Worm (Caenorhabditis elegans): ENCODE measurements around the gene F56C3.7.

The F56C3.7 gene

DNA sequence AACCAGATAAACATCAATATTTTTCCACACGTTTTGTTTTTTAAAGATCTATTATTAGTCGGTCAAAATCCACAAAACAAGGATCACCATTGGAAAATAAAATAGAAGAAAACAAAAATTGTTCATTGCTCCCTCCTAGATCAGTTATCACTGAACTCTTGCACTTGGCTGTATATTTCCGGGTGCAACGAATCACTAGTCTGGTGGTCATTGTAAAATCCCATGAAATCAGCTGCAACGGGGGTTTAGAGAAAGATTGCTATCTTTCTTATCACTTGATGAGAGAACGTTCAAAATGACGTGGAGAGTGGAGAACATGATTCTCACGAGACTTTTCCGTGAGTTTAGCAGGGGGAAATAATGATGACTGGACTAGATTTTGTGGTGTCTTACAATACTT is 25.2 kb upstream of the F56C3.7 start:
- TF ChIP-seq ahr-1 (tag; optimal IDR thresholded peaks at IDR 0.05) (no peak), ceh-2 (tag; optimal IDR thresholded peaks at IDR 0.05) (no peak)

DNA sequence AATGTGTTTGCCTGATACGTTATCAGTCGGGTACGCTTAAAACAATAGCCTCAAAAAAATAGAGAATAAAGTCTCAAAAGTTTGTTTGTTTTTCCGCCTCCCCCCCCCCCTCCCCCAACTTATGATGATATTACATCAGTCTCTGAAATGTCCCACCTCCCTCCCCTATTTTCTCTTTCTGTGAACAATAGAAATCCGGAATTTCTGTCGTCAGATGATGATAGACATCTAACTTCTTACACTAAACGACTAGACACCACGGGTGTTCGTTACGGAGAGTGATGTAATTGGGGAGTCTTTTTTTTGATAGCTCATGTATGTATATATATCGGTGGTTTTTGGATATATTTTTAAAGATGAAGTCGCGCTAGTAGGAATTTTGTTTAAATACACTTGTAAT is 23.9 kb upstream of the F56C3.7 start:
- no peak for TF ChIP-seq F13H6.1 (tag; optimal IDR thresholded peaks at IDR 0.05)
- no peak for TF ChIP-seq ref-2 (tag; optimal IDR thresholded peaks at IDR 0.05)
- no peak for TF ChIP-seq odd-2 (tag; optimal IDR thresholded peaks at IDR 0.05)
- no peak for TF ChIP-seq K09A11.1 (tag; optimal IDR thresholded peaks at IDR 0.05; ENCODE audit: insufficient read depth)
- no peak for TF ChIP-seq ttx-3 (tag; optimal IDR thresholded peaks at IDR 0.05)
- no peak for TF ChIP-seq hlh-15 (tag; optimal IDR thresholded peaks at IDR 0.05)
- TF ChIP-seq ceh-31 (tag; optimal IDR thresholded peaks at IDR 0.05) = no peak
- no peak for TF ChIP-seq fkh-6 (tag; optimal IDR thresholded peaks at IDR 0.05)
- TF ChIP-seq ceh-24 (tag; optimal IDR thresholded peaks at IDR 0.05) = no peak
- TF ChIP-seq dve-1 (tag; optimal IDR thresholded peaks at IDR 0.05) = no peak

DNA sequence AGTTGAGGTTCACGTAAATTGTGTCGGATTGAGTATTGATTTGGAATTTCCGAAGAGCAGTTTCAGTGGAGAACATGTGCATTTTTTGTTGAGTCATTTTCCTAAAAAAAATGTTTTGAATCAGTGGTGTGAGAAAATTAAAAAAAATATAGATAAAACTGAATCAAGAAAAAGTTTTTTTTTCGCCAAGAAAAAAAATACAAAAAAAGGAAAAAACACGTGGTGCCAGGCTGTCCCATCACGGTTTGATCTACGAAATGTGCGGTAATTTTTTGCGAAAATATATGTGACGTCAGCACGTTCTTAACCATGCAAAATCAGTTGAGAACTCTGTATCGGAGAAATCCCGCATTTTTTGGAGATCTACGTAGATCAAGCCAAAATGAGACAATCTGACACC is 23.3 kb upstream of the F56C3.7 start, which contains the start of gene F56C3.9:
TSS of gene F56C3.9 (minus strand) at position 101 of the 400 bp plus-strand sequence.
- TF ChIP-seq ama-1 (optimal IDR thresholded peaks at IDR 0.05) (no peak), eyg-1 (tag; optimal IDR thresholded peaks at IDR 0.05) (no peak), fkh-10 (GFP tag; optimal IDR thresholded peaks at IDR 0.05) (no peak), nhr-11 (tag; optimal IDR thresholded peaks at IDR 0.05) (no peak), pat-9 (tag; optimal IDR thresholded peaks at IDR 0.05) (no peak), ceh-30 (tag; optimal IDR thresholded peaks at IDR 0.05) (no peak), lim-6 (tag; optimal IDR thresholded peaks at IDR 0.05) (no peak), pros-1 (tag; optimal IDR thresholded peaks at IDR 0.05) (no peak), pha-2 (tag; optimal IDR thresholded peaks at IDR 0.05) (no peak), hlh-30 (tag; optimal IDR thresholded peaks at IDR 0.05; ENCODE audit: insufficient read depth) (no peak), pag-3 (tag; optimal IDR thresholded peaks at IDR 0.05; ENCODE audit: borderline replicate concordance) (no peak), pha-4 (tag; optimal IDR thresholded peaks at IDR 0.05) (no peak), mec-3 (tag; optimal IDR thresholded peaks at IDR 0.05; ENCODE audit: borderline replicate concordance) (no peak), nfya-1 (tag; optimal IDR thresholded peaks at IDR 0.05) (no peak)

DNA sequence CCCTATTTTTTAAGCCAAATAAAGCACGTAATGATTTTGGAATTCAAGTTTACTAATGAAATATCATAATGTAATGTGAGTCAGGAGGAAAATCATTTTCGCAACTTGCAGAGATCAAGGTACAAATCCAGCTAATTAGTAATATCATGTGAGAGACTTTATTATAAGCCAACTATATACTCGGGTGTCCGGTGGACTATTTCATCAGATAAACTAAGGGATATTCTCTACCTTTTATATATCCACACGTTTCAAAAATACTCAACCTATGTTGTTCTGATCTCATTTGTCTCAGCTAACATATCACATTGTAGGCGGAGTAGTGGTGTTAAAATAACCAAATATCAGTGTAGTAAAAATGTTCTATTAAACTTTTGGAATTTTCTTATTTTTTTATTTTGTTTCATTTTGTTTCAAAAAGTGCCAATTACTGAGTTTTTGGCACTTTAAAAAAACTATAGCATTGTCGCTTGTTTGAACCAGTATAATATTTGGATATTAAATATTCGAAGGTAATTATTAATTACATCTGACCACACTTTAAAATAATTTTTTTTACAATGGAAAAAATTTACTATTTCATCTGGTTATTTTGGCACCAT is 18.9 kb upstream of the F56C3.7 start:
- TF ChIP-seq unc-42 (tag; optimal IDR thresholded peaks at IDR 0.05) (peak; percentile 50), hlh-30 (tag; optimal IDR thresholded peaks at IDR 0.05; ENCODE audit: insufficient read depth) (peak; percentile 73), sdc-2 (tag; optimal IDR thresholded peaks at IDR 0.05) (peak; percentile 98), rnt-1 (tag; optimal IDR thresholded peaks at IDR 0.05) (no peak), nfya-1 (tag; optimal IDR thresholded peaks at IDR 0.05) (peak; percentile 19), ceh-31 (tag; optimal IDR thresholded peaks at IDR 0.05) (peak; percentile 44)

DNA sequence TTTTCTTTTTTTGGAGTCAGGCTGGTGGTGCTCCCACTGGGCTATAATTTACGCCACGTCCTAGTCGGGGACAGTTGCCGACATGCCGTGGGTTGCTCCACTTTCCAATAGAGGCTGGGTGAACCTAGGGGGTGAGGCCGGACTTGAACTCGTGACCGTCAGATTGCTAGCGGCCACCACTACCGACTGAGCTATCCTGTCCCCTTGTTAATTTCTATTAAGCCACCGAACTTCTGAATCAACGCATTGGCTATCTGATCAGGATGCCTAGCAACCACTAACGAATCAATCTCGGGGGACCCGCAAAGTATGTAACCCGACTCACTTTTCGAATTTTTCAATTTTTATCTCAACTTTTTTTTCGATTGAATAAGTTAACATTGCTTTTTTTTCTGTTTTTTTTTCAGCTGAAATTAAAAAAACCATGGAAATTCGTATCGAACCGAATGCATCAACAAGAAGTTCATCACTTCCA is 16.3 kb upstream of the F56C3.7 start, which contains the start of gene F56C3.1:
TSS of gene F56C3.1 (plus strand) at position 425 of the 475 bp plus-strand sequence.
- peak; percentile 93 for TF ChIP-seq sdc-2 (tag; optimal IDR thresholded peaks at IDR 0.05)
- no peak for TF ChIP-seq ceh-6 (GFP tag; optimal IDR thresholded peaks at IDR 0.05)

DNA sequence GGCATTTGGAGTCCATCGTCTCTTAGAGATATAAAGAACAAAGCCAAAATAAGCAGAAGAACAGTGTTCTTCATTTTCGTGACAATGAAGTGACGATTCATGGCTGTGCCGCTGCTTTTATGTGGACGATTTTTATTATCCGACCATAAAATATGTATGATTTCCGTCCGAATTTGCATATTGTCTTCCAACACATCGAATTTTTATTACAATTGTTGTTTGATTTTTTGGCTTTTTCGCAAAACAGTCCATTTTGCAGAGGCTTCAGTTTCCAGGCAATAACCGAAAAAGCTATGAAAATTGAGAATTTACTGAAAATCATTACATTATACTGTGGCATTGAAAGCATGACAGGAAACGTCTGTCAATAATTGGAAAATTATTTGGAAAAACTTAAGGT is 14.0 kb upstream of the F56C3.7 start, which contains the start of gene F56C3.8:
TSS of gene F56C3.8 (minus strand) at position 101 of the 400 bp plus-strand sequence.
- TF ChIP-seq unc-42 (tag; optimal IDR thresholded peaks at IDR 0.05) = no peak
- TF ChIP-seq ref-2 (tag; optimal IDR thresholded peaks at IDR 0.05) = no peak
- no peak for TF ChIP-seq syd-9 (tag; optimal IDR thresholded peaks at IDR 0.05)

All from whole organism, late embryonic.